Worm (Caenorhabditis elegans) whole organism, L1 larva: ENCODE measurements around the gene Y38H8A.7.

Source experiments
- C04F5.9 ChIP-seq: sonication (generic microtip); optimal IDR thresholded peaks from 2 replicates; lab custom pipeline; 2016; ENCODE audit warnings: missing genetic modification characterization, missing compliant biosample characterization
- C34B4.2 ChIP-seq: sonication (generic microtip); optimal IDR thresholded peaks from 2 replicates; lab custom pipeline; 2017; ENCODE audit warnings: mild to moderate bottlenecking, missing genetic modification characterization, missing compliant biosample characterization
- alr-1 ChIP-seq: fragments of 200-800 bp; sonication (Bioruptor generic); optimal IDR thresholded peaks from 2 replicates; lab custom pipeline; 2018; ENCODE audit warnings: borderline replicate concordance, mild to moderate bottlenecking, missing genetic modification characterization, missing compliant biosample characterization
- ama-1 ChIP-seq: fragments of 150-350 bp; optimal IDR thresholded peaks from 2 replicates; lab custom pipeline; 2014
- ceh-63 ChIP-seq: fragments of 200-800 bp; sonication (Bioruptor generic); optimal IDR thresholded peaks from 2 replicates; lab custom pipeline; 2018; ENCODE audit warnings: mild to moderate bottlenecking, missing genetic modification characterization, missing compliant biosample characterization
- ceh-82 ChIP-seq, 3 experiments: fragments of 150-350 bp in 1 of 3; sonication (generic microtip) in 2 of 3; optimal IDR thresholded peaks; 2 replicates each; lab custom pipeline; 2014 to 2017; ENCODE audit warnings: missing biosample characterization in 3 of 3, missing genetic modification characterization in 3 of 3
- ceh-88 ChIP-seq: fragments of 200-800 bp; sonication (Bioruptor generic); IDR thresholded peaks from 2 replicates; pipeline ENCODE4 v1.3.6; 2022; ENCODE audit warnings: missing genetic modification characterization, missing compliant biosample characterization
- ceh-90 ChIP-seq: sonication (generic microtip); optimal IDR thresholded peaks from 2 replicates; lab custom pipeline; 2016; ENCODE audit warnings: missing genetic modification characterization, missing compliant biosample characterization
- ces-1 ChIP-seq: fragments of 150-350 bp; optimal IDR thresholded peaks from 2 replicates; lab custom pipeline; 2014; ENCODE audit warnings: missing biosample characterization, missing genetic modification reagents, missing genetic modification characterization
- dpl-1 ChIP-seq, 3 experiments: fragments of 150-350 bp in 2 of 3; sonication (generic microtip) in 1 of 3; optimal IDR thresholded peaks; 2 replicates each; lab custom pipeline; 2014 to 2017; ENCODE audit warnings: missing biosample characterization in 3 of 3, missing genetic modification characterization in 3 of 3, missing genetic modification reagents in 3 of 3
- dsc-1 ChIP-seq: sonication (generic microtip); optimal IDR thresholded peaks from 2 replicates; lab custom pipeline; 2016; ENCODE audit warnings: mild to moderate bottlenecking, missing genetic modification characterization, missing compliant biosample characterization
- efl-1 ChIP-seq, 4 experiments: fragments of 150-350 bp; optimal IDR thresholded peaks in 3 of 4; peaks in 1 of 4; 1 replicate in 1 of 4; 2 replicates in 3 of 4; lab custom pipeline; 2014; ENCODE audit warnings: missing biosample characterization in 2 of 4, missing genetic modification characterization in 2 of 4, missing genetic modification reagents in 2 of 4
- egl-27 ChIP-seq, 2 experiments: fragments of 150-350 bp in 1 of 2; sonication (generic microtip); optimal IDR thresholded peaks; 3 replicates each; lab custom pipeline; 2017 to 2018; ENCODE audit warnings: missing biosample characterization in 2 of 2, missing genetic modification characterization in 2 of 2, missing genetic modification reagents in 2 of 2
- elt-2 ChIP-seq: sonication (generic microtip); optimal IDR thresholded peaks from 2 replicates; lab custom pipeline; 2016; ENCODE audit warnings: missing genetic modification characterization, mild to moderate bottlenecking, inconsistent platforms, missing compliant biosample characterization, missing genetic modification reagents
- fkh-10 ChIP-seq: sonication (generic microtip); optimal IDR thresholded peaks from 2 replicates; lab custom pipeline; 2017; ENCODE audit warnings: missing biosample characterization, missing genetic modification reagents, missing genetic modification characterization
- fkh-8 ChIP-seq: sonication (generic microtip); optimal IDR thresholded peaks from 2 replicates; lab custom pipeline; 2016; ENCODE audit warnings: mild to moderate bottlenecking, missing genetic modification characterization, missing compliant biosample characterization
- grh-1 ChIP-seq: fragments of 200-800 bp; sonication (Bioruptor generic); IDR thresholded peaks from 2 replicates; pipeline ENCODE4 v1.3.6; 2022; ENCODE audit warnings: missing genetic modification reagents, missing genetic modification characterization, missing compliant biosample characterization
- hlh-4 ChIP-seq: sonication (generic microtip); optimal IDR thresholded peaks from 2 replicates; lab custom pipeline; 2016; ENCODE audit warnings: mild to moderate bottlenecking, missing genetic modification characterization, missing compliant biosample characterization
- isw-1 ChIP-seq: fragments of 200-800 bp; sonication (Bioruptor generic); IDR thresholded peaks from 2 replicates; pipeline ENCODE4 v1.3.6; 2022; ENCODE audit warnings: missing genetic modification characterization, missing compliant biosample characterization
- lin-15B ChIP-seq: fragments of 150-350 bp; sonication (generic microtip); optimal IDR thresholded peaks from 3 replicates; lab custom pipeline; 2014; ENCODE audit warnings: missing biosample characterization, missing genetic modification characterization
- lin-35 ChIP-seq, 2 experiments: fragments of 150-350 bp; optimal IDR thresholded peaks; 2 replicates each; lab custom pipeline; 2014; ENCODE audit warnings: missing biosample characterization in 2 of 2, missing genetic modification characterization in 2 of 2, missing genetic modification reagents in 2 of 2
- lin-39 ChIP-seq: fragments of 150-350 bp; optimal IDR thresholded peaks from 2 replicates; lab custom pipeline; 2014; ENCODE audit warnings: missing biosample characterization, missing genetic modification reagents, missing genetic modification characterization
- lir-3 ChIP-seq: sonication (generic microtip); optimal IDR thresholded peaks from 2 replicates; lab custom pipeline; 2016; ENCODE audit warnings: mild to moderate bottlenecking, missing genetic modification characterization, moderate library complexity, missing compliant biosample characterization; ENCODE audit not compliant: poor library complexity
- mdl-1 ChIP-seq, 2 experiments: fragments of 150-350 bp; optimal IDR thresholded peaks; 2 replicates each; lab custom pipeline; 2014 to 2017; ENCODE audit warnings: missing biosample characterization in 2 of 2, missing genetic modification characterization in 2 of 2, inconsistent platforms in 1 of 2
- mep-1 ChIP-seq: fragments of 150-350 bp; optimal IDR thresholded peaks from 2 replicates; lab custom pipeline; 2014; ENCODE audit warnings: missing biosample characterization, missing genetic modification characterization
- nhr-11 ChIP-seq: fragments of 150-350 bp; optimal IDR thresholded peaks from 2 replicates; lab custom pipeline; 2014; ENCODE audit warnings: missing biosample characterization, missing genetic modification characterization
- nhr-12 ChIP-seq: sonication (generic microtip); optimal IDR thresholded peaks from 2 replicates; lab custom pipeline; 2017; ENCODE audit warnings: missing biosample characterization, missing genetic modification characterization
- nhr-28 ChIP-seq: fragments of 150-350 bp; optimal IDR thresholded peaks from 2 replicates; lab custom pipeline; 2014; ENCODE audit warnings: missing biosample characterization, missing genetic modification characterization
- nhr-47 ChIP-seq: sonication (generic microtip); optimal IDR thresholded peaks from 2 replicates; lab custom pipeline; 2016; ENCODE audit warnings: mild to moderate bottlenecking, missing genetic modification characterization, moderate library complexity, missing compliant biosample characterization
- nhr-90 ChIP-seq: sonication (generic microtip); optimal IDR thresholded peaks from 2 replicates; lab custom pipeline; 2016; ENCODE audit warnings: mild to moderate bottlenecking, missing genetic modification characterization, missing compliant biosample characterization; ENCODE audit not compliant: poor library complexity
- pag-3 ChIP-seq: sonication (generic microtip); optimal IDR thresholded peaks from 2 replicates; lab custom pipeline; 2017; ENCODE audit warnings: missing genetic modification characterization, mild to moderate bottlenecking, missing compliant biosample characterization, antibody characterized with exemption, borderline replicate concordance; ENCODE audit not compliant: insufficient read depth
- pax-3 ChIP-seq: fragments of 200-800 bp; sonication (Bioruptor generic); optimal IDR thresholded peaks from 2 replicates; lab custom pipeline; 2018; ENCODE audit warnings: mild to moderate bottlenecking, missing genetic modification characterization, moderate library complexity, missing compliant biosample characterization
- pqm-1 ChIP-seq: sonication (generic microtip); optimal IDR thresholded peaks from 3 replicates; lab custom pipeline; 2017; ENCODE audit warnings: missing biosample characterization, missing genetic modification characterization
- rnt-1 ChIP-seq: sonication (generic microtip); optimal IDR thresholded peaks from 2 replicates; lab custom pipeline; 2016; ENCODE audit warnings: mild to moderate bottlenecking, missing genetic modification characterization, moderate library complexity, missing compliant biosample characterization
- skn-1 ChIP-seq: fragments of 150-350 bp; optimal IDR thresholded peaks from 2 replicates; lab custom pipeline; 2014; ENCODE audit warnings: missing biosample characterization, missing genetic modification characterization
- snpc-4 ChIP-seq: fragments of 150-350 bp; optimal IDR thresholded peaks from 2 replicates; lab custom pipeline; 2014; ENCODE audit warnings: missing biosample characterization, missing genetic modification characterization
- snu-23 ChIP-seq: sonication (generic microtip); optimal IDR thresholded peaks from 2 replicates; lab custom pipeline; 2016; ENCODE audit warnings: missing genetic modification characterization, missing compliant biosample characterization
- sox-4 ChIP-seq: sonication (generic microtip); optimal IDR thresholded peaks from 2 replicates; lab custom pipeline; 2016; ENCODE audit warnings: missing genetic modification characterization, missing compliant biosample characterization
- sup-37 ChIP-seq: fragments of 200-800 bp; sonication (Bioruptor generic); optimal IDR thresholded peaks from 2 replicates; lab custom pipeline; 2018; ENCODE audit warnings: mild to moderate bottlenecking, missing genetic modification characterization, missing compliant biosample characterization
- tlp-1 ChIP-seq: fragments of 150-350 bp; optimal IDR thresholded peaks from 2 replicates; lab custom pipeline; 2014; ENCODE audit warnings: missing biosample characterization, missing genetic modification characterization
- unc-130 ChIP-seq: fragments of 150-350 bp; optimal IDR thresholded peaks from 2 replicates; lab custom pipeline; 2017; ENCODE audit warnings: missing biosample characterization, missing genetic modification characterization, inconsistent platforms
- unc-62 ChIP-seq: fragments of 150-350 bp; optimal IDR thresholded peaks from 2 replicates; lab custom pipeline; 2014; ENCODE audit warnings: missing biosample characterization, missing genetic modification reagents, missing genetic modification characterization
- unc-98 ChIP-seq: fragments of 200-800 bp; sonication (Bioruptor generic); IDR thresholded peaks from 2 replicates; pipeline ENCODE4 v1.3.6; 2022; ENCODE audit warnings: missing genetic modification characterization, missing compliant biosample characterization
- vab-15 ChIP-seq: sonication (generic microtip); optimal IDR thresholded peaks from 2 replicates; lab custom pipeline; 2017; ENCODE audit warnings: missing genotype, mild to moderate bottlenecking, missing genetic modification characterization, missing compliant biosample characterization
- xbp-1 ChIP-seq: sonication (generic microtip); optimal IDR thresholded peaks from 2 replicates; lab custom pipeline; 2016; ENCODE audit warnings: missing genetic modification characterization, missing compliant biosample characterization
- ztf-11 ChIP-seq, 2 experiments: sonication (generic microtip); optimal IDR thresholded peaks; 2 replicates each; lab custom pipeline; 2016 to 2017; ENCODE audit warnings: missing genetic modification characterization in 2 of 2, missing biosample characterization in 1 of 2, missing compliant biosample characterization in 1 of 2
- ztf-4 ChIP-seq: fragments of 150-350 bp; optimal IDR thresholded peaks from 2 replicates; lab custom pipeline; 2014; ENCODE audit warnings: missing biosample characterization, missing genetic modification characterization

The Y38H8A.7 gene

ce11 chrIV:13445275-13445674, 10.0 kb upstream of the Y38H8A.7 start, which contains the start of gene mam-3:
TSS of gene mam-3 (minus strand) at chrIV:13445375.
- TF ChIP-seq grh-1 (GFP tag; lab: Robert Waterston, UW), result no peak
- no peak for TF ChIP-seq snu-23
- no peak for TF ChIP-seq lir-3 (tag; lab: Kevin White, UChicago)
- no peak for TF ChIP-seq rnt-1 (tag; lab: Kevin White, UChicago)
- TF ChIP-seq alr-1, result no peak
- no peak for TF ChIP-seq lin-15B (tag; lab: Kevin White, UChicago)
- no peak for TF ChIP-seq pax-3
- TF ChIP-seq efl-1 (optimal IDR thresholded peaks at IDR 0.05; lab: Kevin White, UChicago), result no peak
- TF ChIP-seq efl-1 (GFP tag; optimal IDR thresholded peaks at IDR 0.05 in 1 of 2; lab: Kevin White, UChicago), result no peak

DNA sequence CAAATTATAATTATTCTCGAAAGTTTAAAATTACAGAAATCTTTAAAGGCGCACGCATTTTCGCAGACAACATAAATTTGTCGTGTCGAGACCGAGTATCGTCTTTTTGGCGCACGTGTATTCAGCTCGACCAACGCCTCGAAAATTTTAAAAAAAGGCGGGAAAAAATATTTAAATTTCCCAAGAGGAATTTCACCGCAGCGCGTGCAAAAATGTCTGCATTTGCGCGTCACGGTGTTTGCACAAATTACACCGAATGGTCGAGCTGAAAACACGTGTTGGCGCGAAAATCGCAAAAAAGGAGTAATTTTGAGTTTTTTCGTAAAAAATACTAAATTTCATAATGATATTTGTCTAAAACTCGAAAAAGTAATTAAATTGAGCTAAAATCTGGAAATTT, 4.6 kb upstream of the Y38H8A.7 start:
- no peak for TF ChIP-seq lin-15B (tag; lab: Kevin White, UChicago)
- peak in 1 of 2 experiments; percentile 77 for TF ChIP-seq efl-1 (optimal IDR thresholded peaks at IDR 0.05; lab: Kevin White, UChicago)
- peak in 1 of 2 experiments; percentile 46 for TF ChIP-seq efl-1 (GFP tag; optimal IDR thresholded peaks at IDR 0.05 in 1 of 2; lab: Kevin White, UChicago)

DNA sequence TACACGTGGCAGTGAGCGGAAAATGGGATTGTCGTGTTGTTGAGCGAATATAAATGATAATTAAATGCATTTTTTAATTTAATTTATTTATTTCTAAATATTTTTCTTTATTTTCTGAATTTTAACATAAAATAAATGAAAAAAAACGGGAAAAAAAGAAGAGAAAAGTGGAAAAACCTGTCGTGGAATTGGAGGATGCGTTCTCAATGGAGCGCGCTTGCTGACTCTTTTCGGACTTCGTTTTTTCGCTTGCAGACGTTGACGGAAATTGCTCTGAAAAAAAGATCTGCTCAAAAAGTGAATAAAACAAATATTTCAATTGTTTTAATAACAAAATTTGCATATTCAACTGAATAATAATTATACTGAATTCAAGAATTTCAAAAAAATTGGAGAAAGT, 1.8 kb upstream of the Y38H8A.7 start:
- TF ChIP-seq C34B4.2 (tag; lab: Kevin White, UChicago), result no peak
- no peak for TF ChIP-seq vab-15
- no peak for TF ChIP-seq nhr-11 (tag; lab: Kevin White, UChicago)
- no peak for TF ChIP-seq fkh-8 (tag; lab: Kevin White, UChicago)
- peak; percentile 5 for TF ChIP-seq xbp-1
- TF ChIP-seq mep-1 (tag; lab: Kevin White, UChicago), result peak; percentile 52
- no peak for TF ChIP-seq ceh-63
- no peak for TF ChIP-seq grh-1 (GFP tag; lab: Robert Waterston, UW)
- peak in 1 of 3 experiments; percentile 23 for TF ChIP-seq ceh-82 (tag; optimal IDR thresholded peaks at IDR 0.05; lab: Kevin White, UChicago)
- TF ChIP-seq nhr-12 (tag; lab: Kevin White, UChicago), result no peak
- no peak for TF ChIP-seq ztf-11 (tag; optimal IDR thresholded peaks at IDR 0.05; lab: Kevin White, UChicago)
- no peak for TF ChIP-seq isw-1
- no peak for TF ChIP-seq ceh-90 (tag; lab: Kevin White, UChicago)
- peak; percentile 4 for TF ChIP-seq unc-130
- TF ChIP-seq dpl-1 (GFP tag; optimal IDR thresholded peaks at IDR 0.05; lab: Kevin White, UChicago), result peak in 2 of 3 experiments; percentile 2 to 55
- no peak for TF ChIP-seq ceh-88 (GFP tag; lab: Robert Waterston, UW)
- TF ChIP-seq skn-1 (tag; lab: Kevin White, UChicago), result no peak
- TF ChIP-seq snu-23, result peak; percentile 2
- TF ChIP-seq lin-39 (tag; lab: Kevin White, UChicago), result no peak
- peak; percentile 25 to 27 for TF ChIP-seq efl-1 (optimal IDR thresholded peaks at IDR 0.05; lab: Kevin White, UChicago)
- TF ChIP-seq efl-1 (GFP tag; optimal IDR thresholded peaks at IDR 0.05 in 1 of 2; lab: Kevin White, UChicago), result peak in 1 of 2 experiments; percentile 35
- no peak for TF ChIP-seq sup-37 (GFP tag; lab: Kevin White, UChicago)
- no peak for TF ChIP-seq pqm-1 (tag; lab: Kevin White, UChicago)
- no peak for TF ChIP-seq sox-4 (tag; lab: Kevin White, UChicago)
- no peak for TF ChIP-seq ces-1 (GFP tag; lab: Kevin White, UChicago)
- peak; percentile 60 for TF ChIP-seq dsc-1 (tag; lab: Kevin White, UChicago)
- peak; percentile 1 for TF ChIP-seq nhr-47 (tag; lab: Kevin White, UChicago)
- TF ChIP-seq nhr-90, result no peak
- no peak for TF ChIP-seq egl-27 (tag; optimal IDR thresholded peaks at IDR 0.05; lab: Kevin White, UChicago)
- TF ChIP-seq lin-15B (tag; lab: Kevin White, UChicago), result peak; percentile 35
- no peak for TF ChIP-seq elt-2
- no peak for TF ChIP-seq pag-3 (tag; lab: Kevin White, UChicago)
- TF ChIP-seq tlp-1 (tag; lab: Kevin White, UChicago), result no peak
- TF ChIP-seq C04F5.9 (tag; lab: Kevin White, UChicago), result no peak
- TF ChIP-seq unc-62 (GFP tag; lab: Kevin White, UChicago), result no peak
- no peak for TF ChIP-seq ama-1 (lab: Kevin White, UChicago)
- no peak for TF ChIP-seq mdl-1 (tag; optimal IDR thresholded peaks at IDR 0.05; lab: Kevin White, UChicago)
- no peak for TF ChIP-seq fkh-10 (GFP tag; lab: Kevin White, UChicago)
- peak; percentile 14 to 36 for TF ChIP-seq lin-35 (GFP tag; optimal IDR thresholded peaks at IDR 0.05; lab: Kevin White, UChicago)
- TF ChIP-seq nhr-28, result no peak
- TF ChIP-seq snpc-4 (tag; lab: Kevin White, UChicago), result no peak
- TF ChIP-seq hlh-4 (tag; lab: Kevin White, UChicago), result no peak
- no peak for TF ChIP-seq unc-98 (GFP tag; lab: Robert Waterston, UW)
- no peak for TF ChIP-seq ztf-4 (tag; lab: Kevin White, UChicago)
